Fruit fly (Drosophila melanogaster): Measurements from ENCODE around the gene CG14949.

The CG14949 gene

DNA sequence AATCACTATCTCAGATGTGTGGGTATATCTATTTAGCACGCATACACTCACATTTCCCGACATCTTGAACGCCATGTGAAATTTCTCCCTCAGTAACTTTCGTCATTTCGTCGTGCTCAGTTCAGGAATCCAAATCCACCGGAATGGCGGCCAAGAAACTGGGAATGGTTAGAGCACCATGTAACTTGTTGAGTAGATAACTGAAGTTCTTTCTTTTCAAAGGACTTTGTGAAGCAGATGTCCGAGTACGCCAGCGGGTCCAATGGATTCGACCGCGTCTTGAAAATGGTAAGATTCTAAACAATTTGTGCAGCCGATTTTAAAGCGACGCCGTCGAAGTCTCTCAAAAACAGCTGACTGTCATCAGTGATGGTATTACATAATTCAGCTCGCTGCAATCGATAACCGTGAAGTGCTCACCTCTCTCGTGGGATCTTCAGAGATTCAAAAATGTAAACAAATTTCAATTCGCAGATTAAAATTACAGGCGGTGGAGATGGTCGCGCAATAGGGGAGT lies 44.0 kb downstream of the CG14949 start, which contains the start of the genes CG16985 and CG12182 (continued):
- TF ChIP-seq Trl (optimal IDR thresholded peaks at IDR 0.05): peak in 1 of 2 experiments; percentile 18
- no peak for TF ChIP-seq Trl (GFP tag; optimal IDR thresholded peaks at IDR 0.05)
- peak; percentile 74 for TF ChIP-seq Dref (GFP tag; IDR thresholded peaks at IDR 0.05)
- TF ChIP-seq hbn (GFP tag; IDR thresholded peaks at IDR 0.05; ENCODE audit: partially characterized antibody): 0 out of 2 replicates have a peak, but pooled peaks have one; percentile 36
- peak; percentile 29; the same call in 1 of the 2 replicates for TF ChIP-seq nerfin-2 (GFP tag; IDR thresholded peaks at IDR 0.05; ENCODE audit: partially characterized antibody)
- peak; percentile 46 for TF ChIP-seq CHES-1-like (GFP tag; optimal IDR thresholded peaks at IDR 0.05)
- TF ChIP-seq nom (GFP tag; optimal IDR thresholded peaks at IDR 0.05): no peak
- no peak for TF ChIP-seq CG1602 (GFP tag; optimal IDR thresholded peaks at IDR 0.05)
- TF ChIP-seq Rfx (GFP tag; IDR thresholded peaks at IDR 0.05): peak; percentile 31; the same call in 1 of the 2 replicates
- TF ChIP-seq chinmo (GFP tag; IDR thresholded peaks at IDR 0.05; ENCODE audit: partially characterized antibody): no peak
- TF ChIP-seq br (optimal IDR thresholded peaks at IDR 0.05): no peak
- peak; percentile 62 for TF ChIP-seq Dp (GFP tag; optimal IDR thresholded peaks at IDR 0.05)
- TF ChIP-seq CG7963 (GFP tag; IDR thresholded peaks at IDR 0.05; ENCODE audit: partially characterized antibody): 0 out of 3 replicates have a peak, but pooled peaks have one; percentile 14
- TF ChIP-seq Mes4 (GFP tag; optimal IDR thresholded peaks at IDR 0.05): no peak
- TF ChIP-seq Jarid2 (GFP tag; optimal IDR thresholded peaks at IDR 0.05): peak; percentile 8
- peak; percentile 77 for TF ChIP-seq MBD-R2 (GFP tag; IDR thresholded peaks at IDR 0.05)
- TF ChIP-seq sug (tag; optimal IDR thresholded peaks at IDR 0.05): no peak
- peak; percentile 1 to 86 for TF ChIP-seq crp (GFP tag; optimal IDR thresholded peaks at IDR 0.05)
- TF ChIP-seq CG7786 (GFP tag; optimal IDR thresholded peaks at IDR 0.05): peak; percentile 17
- peak; percentile 48 for TF ChIP-seq amos (GFP tag; IDR thresholded peaks at IDR 0.05; ENCODE audit: partially characterized antibody)
- no peak for TF ChIP-seq CG18011 (GFP tag; optimal IDR thresholded peaks at IDR 0.05)
- TF ChIP-seq CG6791 (GFP tag; IDR thresholded peaks at IDR 0.05; ENCODE audit: partially characterized antibody): peak; percentile 33; the same call in 1 of the 3 replicates
- 0 out of 2 replicates have a peak, but pooled peaks have one; percentile 31 for TF ChIP-seq slbo (GFP tag; IDR thresholded peaks at IDR 0.05)
- peak; percentile 40; the same call in 1 of the 3 replicates for TF ChIP-seq Doc3 (GFP tag; IDR thresholded peaks at IDR 0.05; ENCODE audit: partially characterized antibody)
- no peak for TF ChIP-seq zen (tag; optimal IDR thresholded peaks at IDR 0.05)
- TF ChIP-seq CG15514 (GFP tag; optimal IDR thresholded peaks at IDR 0.05): peak; percentile 26
- peak; percentile 43; the same call in 1 of the 4 replicates for TF ChIP-seq Dll (GFP tag; IDR thresholded peaks at IDR 0.05; ENCODE audit: partially characterized antibody)
- peak; percentile 46; the same call in 1 of the 2 replicates for TF ChIP-seq Scr (GFP tag; IDR thresholded peaks at IDR 0.05; ENCODE audit: partially characterized antibody)
- peak in 1 of 2 experiments; percentile 99 for TF ChIP-seq Pdp1 (GFP tag; optimal IDR thresholded peaks at IDR 0.05)
- peak; percentile 18 for TF ChIP-seq CTCF (GFP tag; optimal IDR thresholded peaks at IDR 0.05)
- peak; percentile 21 for TF ChIP-seq CG13624 (GFP tag; optimal IDR thresholded peaks at IDR 0.05)
- TF ChIP-seq CG2120 (GFP tag; optimal IDR thresholded peaks at IDR 0.05): peak; percentile 27
- TF ChIP-seq pho (GFP tag; optimal IDR thresholded peaks at IDR 0.05): peak; percentile 8
- TF ChIP-seq CG17829 (tag; optimal IDR thresholded peaks at IDR 0.05): peak; percentile 13
- TF ChIP-seq vvl (GFP tag; IDR thresholded peaks at IDR 0.05): peak; percentile 46
- peak; percentile 49; the same call in 1 of the 3 replicates for TF ChIP-seq HLH4C (GFP tag; IDR thresholded peaks at IDR 0.05; ENCODE audit: partially characterized antibody)
- TF ChIP-seq CG13287 (GFP tag; IDR thresholded peaks at IDR 0.05; ENCODE audit: partially characterized antibody): peak; percentile 46; the same call in 1 of the 2 replicates

DNA sequence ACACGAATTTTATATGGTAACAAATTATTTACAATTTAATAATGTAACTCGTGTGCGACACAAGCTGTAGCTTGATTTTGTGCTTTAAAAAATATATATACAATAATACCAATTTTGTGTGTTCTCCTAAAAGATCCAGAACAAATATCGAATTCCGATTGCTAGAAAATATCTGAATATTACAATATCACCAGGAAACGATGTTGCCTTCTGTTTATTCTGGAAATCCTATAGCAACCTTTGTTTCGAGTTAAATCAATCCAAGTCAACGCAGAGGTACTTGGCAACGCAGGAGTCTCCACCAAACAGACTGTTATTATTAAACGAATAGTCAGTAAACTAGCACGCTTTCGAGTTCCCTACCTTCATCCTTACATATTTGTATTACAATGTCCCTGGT lies 47.7 kb downstream of the CG14949 start, which contains the start of gene CG16984:
Gene CG16984, plus strand, starts transcription at position 301 of the 400 bp plus-strand sequence.
- TF ChIP-seq CG7839 (tag; optimal IDR thresholded peaks at IDR 0.05) (no peak), pzg (GFP tag; optimal IDR thresholded peaks at IDR 0.05) (no peak), odd (GFP tag; optimal IDR thresholded peaks at IDR 0.05) (no peak), CG13123 (GFP tag; optimal IDR thresholded peaks at IDR 0.05) (no peak), ind (GFP tag; optimal IDR thresholded peaks at IDR 0.05) (no peak), tgo (GFP tag; IDR thresholded peaks at IDR 0.05) (no peak), CG15601 (tag; optimal IDR thresholded peaks at IDR 0.05) (no peak), CG6654 (GFP tag; optimal IDR thresholded peaks at IDR 0.05) (no peak), sens-2 (GFP tag; IDR thresholded peaks at IDR 0.05) (no peak)
